Worm (Caenorhabditis elegans): Measurements from ENCODE around the gene Y54G2A.45.

DNA sequence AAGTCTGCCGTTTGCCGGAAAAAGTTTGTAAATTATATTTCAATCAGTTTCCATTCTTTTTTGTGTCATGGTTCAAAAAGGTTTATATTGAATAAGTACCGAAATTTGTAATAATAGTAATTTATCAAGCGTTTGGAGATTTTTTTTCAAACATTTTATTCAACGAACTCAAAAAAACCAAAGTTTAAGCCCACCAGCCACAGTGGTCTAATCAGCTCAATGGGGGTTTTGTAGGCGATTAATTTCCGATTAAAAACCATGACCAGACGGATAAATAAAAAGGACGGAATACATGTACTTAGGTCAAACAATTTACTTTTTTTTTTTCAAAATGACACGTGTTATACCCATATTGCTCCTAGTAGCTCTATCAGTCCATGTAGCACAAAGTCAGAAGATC is 6.3 kb upstream of the Y54G2A.45 start, which contains the start of gene Y54G2A.10:
- TF ChIP-seq sptf-1 (tag; optimal IDR thresholded peaks at IDR 0.05) = no peak
- TF ChIP-seq nhr-76 (tag; optimal IDR thresholded peaks at IDR 0.05) = no peak
- TF ChIP-seq lsy-2 (tag; optimal IDR thresholded peaks at IDR 0.05) = no peak
- no peak for TF ChIP-seq nhr-237 (tag; optimal IDR thresholded peaks at IDR 0.05)
- no peak for TF ChIP-seq mab-5 (tag; optimal IDR thresholded peaks at IDR 0.05)
- TF ChIP-seq unc-39 (tag; optimal IDR thresholded peaks at IDR 0.05) = no peak
- TF ChIP-seq ceh-83 (GFP tag; optimal IDR thresholded peaks at IDR 0.05) = no peak
- no peak for TF ChIP-seq lin-13 (tag; optimal IDR thresholded peaks at IDR 0.05)
- TF ChIP-seq snpc-4 (tag; optimal IDR thresholded peaks at IDR 0.05) = no peak
- TF ChIP-seq cnd-1 (tag; optimal IDR thresholded peaks at IDR 0.05) = no peak

Measured in whole organism, mixed stage, embryonic.